Worm (Caenorhabditis elegans) whole organism, young adult: Measurements from ENCODE around the gene spat-1.

ENCODE experiments used
- B0336.3 ChIP-seq: fragments of 200-800 bp; sonication (Bioruptor generic); IDR thresholded peaks from 2 replicates; pipeline ENCODE4 v1.3.6; 2022; ENCODE audit warnings: missing genetic modification characterization, missing compliant biosample characterization
- C06A6.2 ChIP-seq: fragments of 200-800 bp; sonication (Bioruptor generic); conservative IDR thresholded peaks from 2 replicates; pipeline ENCODE4 v1.3.6; 2022; ENCODE audit warnings: missing genetic modification characterization, missing compliant biosample characterization
- F39B2.1 ChIP-seq: fragments of 200-800 bp; sonication (Bioruptor generic); IDR thresholded peaks from 2 replicates; pipeline ENCODE4 v1.3.6; 2022; ENCODE audit warnings: missing genetic modification reagents, missing genetic modification characterization, missing compliant biosample characterization
- F57A8.1 ChIP-seq: fragments of 200-800 bp; sonication (Bioruptor generic); optimal IDR thresholded peaks from 2 replicates; lab custom pipeline; 2018; ENCODE audit warnings: mild to moderate bottlenecking, missing genetic modification characterization, moderate library complexity, missing compliant biosample characterization
- F57C9.4 ChIP-seq: sonication (generic microtip); optimal IDR thresholded peaks from 2 replicates; lab custom pipeline; 2017; ENCODE audit warnings: mild to moderate bottlenecking, missing genetic modification characterization, missing compliant biosample characterization
- T07F8.4 ChIP-seq: sonication (generic microtip); optimal IDR thresholded peaks from 2 replicates; lab custom pipeline; 2016; ENCODE audit warnings: mild to moderate bottlenecking, missing genetic modification characterization, moderate library complexity, missing compliant biosample characterization
- T26A5.8 ChIP-seq: sonication (generic microtip); optimal IDR thresholded peaks from 2 replicates; lab custom pipeline; 2016; ENCODE audit warnings: missing genetic modification characterization, missing compliant biosample characterization
- Y95B8A.8 ChIP-seq: fragments of 200-800 bp; sonication (Bioruptor generic); IDR thresholded peaks from 2 replicates; pipeline ENCODE4 v1.3.6; 2022; ENCODE audit warnings: missing genetic modification reagents, missing genetic modification characterization, missing compliant biosample characterization
- aptf-2 ChIP-seq: fragments of 200-800 bp; sonication (Bioruptor generic); conservative IDR thresholded peaks from 2 replicates; pipeline ENCODE4 v1.3.6; 2022; ENCODE audit warnings: missing genetic modification reagents, missing genetic modification characterization, missing compliant biosample characterization
- atf-7 ChIP-seq: sonication (generic microtip); optimal IDR thresholded peaks from 2 replicates; lab custom pipeline; 2017; ENCODE audit warnings: mild to moderate bottlenecking, missing genetic modification characterization, missing compliant biosample characterization
- athp-1 ChIP-seq: sonication (generic microtip); optimal IDR thresholded peaks from 2 replicates; lab custom pipeline; 2017; ENCODE audit warnings: mild to moderate bottlenecking, missing genetic modification characterization, missing compliant biosample characterization
- attf-3 ChIP-seq: fragments of 200-800 bp; sonication (Bioruptor generic); conservative IDR thresholded peaks from 2 replicates; pipeline ENCODE4 v1.3.6; 2022; ENCODE audit warnings: missing genetic modification reagents, missing genetic modification characterization, missing compliant biosample characterization
- attf-6 ChIP-seq: fragments of 200-800 bp; sonication (Bioruptor generic); IDR thresholded peaks from 2 replicates; pipeline ENCODE4 v1.3.6; 2022; ENCODE audit warnings: missing genetic modification reagents, missing genetic modification characterization, missing compliant biosample characterization
- cebp-2 ChIP-seq: fragments of 200-800 bp; sonication (Bioruptor generic); IDR thresholded peaks from 2 replicates; pipeline ENCODE4 v1.3.6; 2022; ENCODE audit warnings: missing genetic modification characterization, missing compliant biosample characterization
- ceh-27 ChIP-seq: fragments of 200-800 bp; sonication (Bioruptor generic); optimal IDR thresholded peaks from 2 replicates; lab custom pipeline; 2018; ENCODE audit warnings: mild to moderate bottlenecking, missing genetic modification characterization, moderate library complexity, missing compliant biosample characterization
- ceh-40 ChIP-seq: fragments of 200-800 bp; sonication (Bioruptor generic); IDR thresholded peaks from 2 replicates; pipeline ENCODE4 v1.3.6; 2022; ENCODE audit warnings: missing genetic modification characterization, missing compliant biosample characterization
- dox-1 ChIP-seq: fragments of 200-800 bp; sonication (Bioruptor generic); IDR thresholded peaks from 2 replicates; pipeline ENCODE4 v1.3.6; 2022; ENCODE audit warnings: missing genetic modification reagents, missing genetic modification characterization, missing compliant biosample characterization
- ekl-4 ChIP-seq: fragments of 200-800 bp; sonication (Bioruptor generic); IDR thresholded peaks from 2 replicates; pipeline ENCODE4 v1.3.6; 2022; ENCODE audit warnings: missing genetic modification reagents, missing genetic modification characterization, missing compliant biosample characterization
- ets-4 ChIP-seq: fragments of 200-800 bp; sonication (Bioruptor generic); optimal IDR thresholded peaks from 2 replicates; lab custom pipeline; 2018; ENCODE audit warnings: mild to moderate bottlenecking, missing genetic modification characterization, missing compliant biosample characterization
- hmg-20 ChIP-seq: fragments of 200-800 bp; sonication (Bioruptor generic); IDR thresholded peaks from 2 replicates; pipeline ENCODE4 v1.3.6; 2022; ENCODE audit warnings: missing genetic modification reagents, missing genetic modification characterization, missing compliant biosample characterization
- hsf-1 ChIP-seq: fragments of 200-800 bp; sonication (Bioruptor generic); IDR thresholded peaks from 2 replicates; pipeline ENCODE4 v1.3.6; 2022; ENCODE audit warnings: missing genetic modification reagents, missing genetic modification characterization, missing compliant biosample characterization
- let-526 ChIP-seq: fragments of 200-800 bp; sonication (Bioruptor generic); IDR thresholded peaks from 2 replicates; pipeline ENCODE4 v1.3.6; 2022; ENCODE audit warnings: missing genetic modification reagents, missing genetic modification characterization, missing compliant biosample characterization
- lin-40 ChIP-seq: sonication (generic microtip); optimal IDR thresholded peaks from 2 replicates; lab custom pipeline; 2016; ENCODE audit warnings: missing genetic modification characterization, mild to moderate bottlenecking, missing compliant biosample characterization, missing genotype, missing genetic modification reagents
- lsl-1 ChIP-seq: fragments of 200-800 bp; sonication (Bioruptor generic); optimal IDR thresholded peaks from 2 replicates; lab custom pipeline; 2018; ENCODE audit warnings: mild to moderate bottlenecking, missing genetic modification characterization, moderate library complexity, missing compliant biosample characterization
- madf-3 ChIP-seq: fragments of 200-800 bp; sonication (Bioruptor generic); IDR thresholded peaks from 2 replicates; pipeline ENCODE4 v1.3.6; 2022; ENCODE audit warnings: missing genetic modification reagents, missing genetic modification characterization, missing compliant biosample characterization
- madf-6 ChIP-seq: fragments of 200-800 bp; sonication (Bioruptor generic); IDR thresholded peaks from 2 replicates; pipeline ENCODE4 v1.3.6; 2022; ENCODE audit warnings: missing genetic modification reagents, missing genetic modification characterization, missing compliant biosample characterization
- mcd-1 ChIP-seq: fragments of 200-800 bp; sonication (Bioruptor generic); IDR thresholded peaks from 2 replicates; pipeline ENCODE4 v1.3.6; 2022; ENCODE audit warnings: missing genetic modification reagents, missing genetic modification characterization, missing compliant biosample characterization
- mxl-1 ChIP-seq: sonication (generic microtip); optimal IDR thresholded peaks from 2 replicates; lab custom pipeline; 2016; ENCODE audit warnings: missing genetic modification characterization, missing compliant biosample characterization
- nhr-120 ChIP-seq: fragments of 200-800 bp; sonication (Bioruptor generic); IDR thresholded peaks from 2 replicates; pipeline ENCODE4 v1.3.6; 2022; ENCODE audit warnings: missing genetic modification characterization, missing compliant biosample characterization
- nhr-27 ChIP-seq: fragments of 200-800 bp; sonication (Bioruptor generic); optimal IDR thresholded peaks from 2 replicates; lab custom pipeline; 2018; ENCODE audit warnings: mild to moderate bottlenecking, missing genetic modification characterization, moderate library complexity, missing compliant biosample characterization
- nhr-80 ChIP-seq: sonication (generic microtip); optimal IDR thresholded peaks from 2 replicates; lab custom pipeline; 2016; ENCODE audit warnings: missing genetic modification characterization, missing compliant biosample characterization
- rcor-1 ChIP-seq: fragments of 200-800 bp; sonication (Bioruptor generic); IDR thresholded peaks from 2 replicates; pipeline ENCODE4 v1.3.6; 2022; ENCODE audit warnings: missing genetic modification reagents, missing genetic modification characterization, missing compliant biosample characterization
- repo-1 ChIP-seq: sonication (generic microtip); optimal IDR thresholded peaks from 2 replicates; lab custom pipeline; 2017; ENCODE audit warnings: mild to moderate bottlenecking, missing genetic modification characterization, missing compliant biosample characterization
- rpc-1 ChIP-seq, 2 experiments: fragments of 150-350 bp in 1 of 2; sonication (generic microtip) in 1 of 2; optimal IDR thresholded peaks; 2 replicates each; lab custom pipeline; 2014 to 2018; ENCODE audit warnings: missing biosample characterization in 1 of 2, missing genetic modification characterization in 1 of 2, missing genetic modification reagents in 1 of 2, missing genotype in 1 of 2
- sdz-38 ChIP-seq: sonication (generic microtip); optimal IDR thresholded peaks from 2 replicates; lab custom pipeline; 2016; ENCODE audit warnings: missing genotype, missing genetic modification characterization, missing compliant biosample characterization
- snpc-1.1 ChIP-seq: sonication (generic microtip); optimal IDR thresholded peaks from 2 replicates; lab custom pipeline; 2017; ENCODE audit warnings: missing genetic modification characterization, mild to moderate bottlenecking, missing compliant biosample characterization, antibody characterized with exemption, moderate library complexity, missing genotype, missing genetic modification reagents; ENCODE audit not compliant: insufficient read depth
- snpc-3.4 ChIP-seq: sonication (generic microtip); optimal IDR thresholded peaks from 2 replicates; lab custom pipeline; 2017; ENCODE audit warnings: missing genetic modification characterization, mild to moderate bottlenecking, missing compliant biosample characterization, antibody characterized with exemption, moderate library complexity, missing genotype, missing genetic modification reagents
- snpc-4 ChIP-seq, 5 experiments: fragments of 150-350 bp in 1 of 5; sonication (generic microtip) in 4 of 5; optimal IDR thresholded peaks; 2 replicates each; lab custom pipeline; 2014 to 2018; ENCODE audit warnings: missing genetic modification characterization in 5 of 5, missing biosample characterization in 3 of 5, antibody characterized with exemption in 2 of 5, mild to moderate bottlenecking in 2 of 5, missing compliant biosample characterization in 2 of 5, missing genotype in 2 of 5, moderate library complexity in 2 of 5, missing genetic modification reagents in 1 of 5
- sptf-2 ChIP-seq: fragments of 200-800 bp; sonication (Bioruptor generic); optimal IDR thresholded peaks from 2 replicates; lab custom pipeline; 2018; ENCODE audit warnings: mild to moderate bottlenecking, missing genetic modification characterization, missing compliant biosample characterization
- tbp1 ChIP-seq: fragments of 200-800 bp; sonication (Bioruptor generic); optimal IDR thresholded peaks from 2 replicates; lab custom pipeline; 2018; ENCODE audit warnings: mild to moderate bottlenecking, missing genetic modification characterization, missing compliant biosample characterization
- tbx-9 ChIP-seq: sonication (generic microtip); optimal IDR thresholded peaks from 2 replicates; lab custom pipeline; 2016; ENCODE audit warnings: borderline replicate concordance, missing genetic modification characterization, inconsistent platforms, missing compliant biosample characterization
- unc-62 ChIP-seq: fragments of 150-350 bp; optimal IDR thresholded peaks from 2 replicates; lab custom pipeline; 2014; ENCODE audit warnings: missing biosample characterization, missing genetic modification reagents, missing genetic modification characterization
- xnd-1 ChIP-seq: sonication (generic microtip); optimal IDR thresholded peaks from 2 replicates; lab custom pipeline; 2016; ENCODE audit warnings: missing genotype, missing genetic modification reagents, missing genetic modification characterization, missing compliant biosample characterization
- zfh-2 ChIP-seq: fragments of 200-800 bp; sonication (Bioruptor generic); conservative IDR thresholded peaks from 2 replicates; pipeline ENCODE4 v1.3.6; 2022; ENCODE audit warnings: missing genetic modification reagents, missing genetic modification characterization, missing compliant biosample characterization
- zim-3 ChIP-seq: sonication (generic microtip); optimal IDR thresholded peaks from 2 replicates; lab custom pipeline; 2017; ENCODE audit warnings: mild to moderate bottlenecking, missing genetic modification characterization, moderate library complexity, missing compliant biosample characterization
- ztf-22 ChIP-seq: fragments of 200-800 bp; sonication (Bioruptor generic); optimal IDR thresholded peaks from 2 replicates; lab custom pipeline; 2018; ENCODE audit warnings: mild to moderate bottlenecking, missing genetic modification characterization, moderate library complexity, missing compliant biosample characterization
- ztf-25 ChIP-seq: fragments of 200-800 bp; sonication (Bioruptor generic); IDR thresholded peaks from 2 replicates; pipeline ENCODE4 v1.3.6; 2022; ENCODE audit warnings: missing genetic modification reagents, missing genetic modification characterization, missing compliant biosample characterization

Gene spat-1

DNA sequence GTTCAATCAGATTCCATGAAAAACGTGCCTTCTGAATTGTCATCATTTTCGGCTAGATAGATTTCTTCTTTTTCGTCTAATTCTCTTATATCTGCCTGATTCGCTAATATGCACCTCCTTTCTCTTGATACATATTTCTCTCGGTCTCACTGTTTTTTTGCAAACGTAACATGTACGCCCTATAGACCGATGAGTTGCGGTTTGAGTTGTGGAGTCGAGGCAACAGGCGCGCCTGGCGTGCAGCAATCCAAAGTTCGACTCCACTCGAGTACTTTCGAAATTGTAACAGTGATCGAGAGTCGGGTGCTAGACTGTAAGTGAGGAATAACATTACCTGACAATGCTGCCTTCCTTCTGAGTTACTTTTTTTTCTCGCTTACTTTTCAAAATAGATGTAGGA lies 31.7 kb upstream of the spat-1 start (continued):
- TF ChIP-seq mcd-1 (GFP tag; lab: Robert Waterston, UW) (peak; percentile 71), mxl-1 (tag; lab: Kevin White, UChicago) (peak; percentile 95), hsf-1 (GFP tag; lab: Robert Waterston, UW) (peak; percentile 71; the same call in 1 of the 2 replicates), madf-6 (GFP tag; lab: Robert Waterston, UW) (peak; percentile 78), snpc-1.1 (tag; lab: Kevin White, UChicago) (peak; percentile 86), hmg-20 (peak; percentile 78; the same call in 1 of the 2 replicates), F57A8.1 (GFP tag; lab: Kevin White, UChicago) (peak; percentile 92), athp-1 (tag; lab: Kevin White, UChicago) (peak; percentile 77), lsl-1 (peak; percentile 67), nhr-80 (tag; lab: Kevin White, UChicago) (peak; percentile 73), ekl-4 (GFP tag; lab: Robert Waterston, UW) (peak; percentile 89), zim-3 (tag; lab: Kevin White, UChicago) (peak; percentile 96), ceh-40 (GFP tag; lab: Robert Waterston, UW) (peak; percentile 85), ceh-27 (peak; percentile 90), tbx-9 (tag; lab: Kevin White, UChicago) (peak; percentile 59), madf-3 (GFP tag; lab: Robert Waterston, UW) (0 out of 2 replicates have a peak, but pooled peaks have one; percentile 11), rpc-1 (optimal IDR thresholded peaks at IDR 0.05; lab: Kevin White, UChicago) (peak; percentile 93), rpc-1 (tag; optimal IDR thresholded peaks at IDR 0.05; lab: Kevin White, UChicago) (peak; percentile 98), ztf-25 (GFP tag; lab: Robert Waterston, UW) (peak; percentile 93), snpc-3.4 (tag; lab: Kevin White, UChicago) (peak; percentile 85), lin-40 (tag; lab: Kevin White, UChicago) (peak; percentile 83), nhr-120 (peak; percentile 89; the same call in 1 of the 2 replicates), ztf-22 (GFP tag; lab: Kevin White, UChicago) (peak; percentile 74), nhr-27 (tag; lab: Kevin White, UChicago) (no peak), C06A6.2 (GFP tag; lab: Robert Waterston, UW) (peak; percentile 66), rcor-1 (peak; percentile 87), xnd-1 (no peak), T07F8.4 (tag; lab: Kevin White, UChicago) (peak; percentile 91), tbp1 (GFP tag; lab: Kevin White, UChicago) (peak; percentile 99), sdz-38 (tag; lab: Kevin White, UChicago) (peak; percentile 8), F39B2.1 (no peak), F57C9.4 (tag; lab: Kevin White, UChicago) (peak; percentile 76), ets-4 (GFP tag; lab: Kevin White, UChicago) (peak; percentile 64), unc-62 (GFP tag; lab: Kevin White, UChicago) (no peak), attf-6 (GFP tag; lab: Robert Waterston, UW) (0 out of 2 replicates have a peak, but pooled peaks have one; percentile 66), zfh-2 (0 out of 2 replicates have a peak, but pooled peaks have one; percentile 53), sptf-2 (GFP tag; lab: Kevin White, UChicago) (peak; percentile 86), atf-7 (tag; lab: Kevin White, UChicago) (peak; percentile 86), dox-1 (GFP tag; lab: Robert Waterston, UW) (peak; percentile 94), let-526 (GFP tag; lab: Robert Waterston, UW) (peak; percentile 55; the same call in 1 of the 2 replicates), aptf-2 (GFP tag; lab: Robert Waterston, UW) (peak; percentile 72; the same call in 1 of the 2 replicates), B0336.3 (peak; percentile 87), T26A5.8 (peak; percentile 16), attf-3 (0 out of 2 replicates have a peak, but pooled peaks have one; percentile 29), snpc-4 (GFP tag; optimal IDR thresholded peaks at IDR 0.05; lab: Kevin White, UChicago) (peak; percentile 86), snpc-4 (tag; optimal IDR thresholded peaks at IDR 0.05; lab: Kevin White, UChicago) (peak; percentile 76 to 92 (median 88)), repo-1 (tag; lab: Kevin White, UChicago) (peak; percentile 88), Y95B8A.8 (GFP tag; lab: Robert Waterston, UW) (peak; percentile 77; the same call in 1 of the 2 replicates), cebp-2 (GFP tag; lab: Robert Waterston, UW) (0 out of 2 replicates have a peak, but pooled peaks have one; percentile 52)
